Worm (Caenorhabditis elegans): ENCODE data around the gene C12D8.21.

C12D8.21 gene

DNA sequence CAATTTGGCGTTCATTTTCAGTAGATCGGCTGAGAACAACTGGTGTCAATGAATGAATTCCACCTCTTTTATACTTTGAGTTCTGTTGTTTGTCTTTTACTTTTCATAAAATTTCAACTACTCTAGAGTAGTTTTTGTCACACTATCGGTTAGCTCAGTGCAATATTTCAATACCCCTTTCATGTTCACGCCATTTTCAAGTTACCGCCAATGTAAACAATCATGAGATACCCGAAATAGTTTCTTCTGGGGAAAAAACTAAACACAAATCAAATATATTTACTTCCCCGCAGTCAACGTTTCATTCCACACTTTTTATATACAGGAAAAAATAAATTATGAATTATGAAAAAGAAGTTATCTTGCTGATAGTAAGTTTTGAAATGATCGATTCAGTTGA lies 12.6 kb downstream of the C12D8.21 start, which contains the start of gene fipr-4:
Gene fipr-4 (minus strand): TSS at position 101 of the 400 bp plus-strand sequence.
- TF ChIP-seq unc-62 (GFP tag; optimal IDR thresholded peaks at IDR 0.05): no peak

DNA sequence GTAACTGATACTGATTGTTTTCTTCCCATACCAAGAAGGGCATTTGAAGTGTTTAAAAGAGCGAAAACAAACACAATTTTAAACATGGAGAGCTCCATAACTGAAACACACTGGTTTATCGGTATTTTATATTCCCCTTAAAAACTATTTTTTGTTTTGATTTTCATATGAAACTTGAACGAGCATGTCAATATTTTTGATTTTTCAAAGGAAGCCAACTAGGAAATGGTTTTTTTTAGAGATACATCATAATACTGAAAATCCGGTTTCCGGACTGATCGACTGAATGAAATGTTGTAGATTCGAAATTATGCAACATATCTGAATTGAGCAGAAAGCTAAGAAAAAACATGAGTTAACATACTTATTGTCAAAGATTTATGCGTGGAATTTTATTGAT lies 13.7 kb downstream of the C12D8.21 start, which contains the start of gene ttr-19:
Gene ttr-19 (minus strand): TSS at position 101 of the 400 bp plus-strand sequence.
- TF ChIP-seq unc-62 (GFP tag; optimal IDR thresholded peaks at IDR 0.05): no peak

DNA sequence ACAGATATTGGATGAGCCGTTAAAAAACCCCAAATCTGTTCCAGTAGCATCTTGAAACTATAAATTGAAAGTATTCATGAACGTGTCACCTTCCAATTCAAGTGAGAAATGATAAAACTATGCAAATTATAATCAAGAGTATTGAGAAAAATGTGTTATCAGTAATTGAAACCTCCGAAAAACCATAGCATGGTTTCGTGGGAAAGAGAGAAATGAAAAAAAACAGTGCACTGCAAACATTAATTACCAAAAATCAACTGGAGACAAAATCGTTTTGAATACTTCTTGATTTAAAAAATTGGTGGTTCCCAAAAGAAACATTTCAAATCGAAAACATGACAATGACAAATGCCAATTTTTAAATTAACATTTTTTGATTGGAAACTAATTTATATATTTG lies 15.4 kb downstream of the C12D8.21 start, which contains the start of gene daf-36:
Gene daf-36 (minus strand): TSS at position 101 of the 400 bp plus-strand sequence.
- no peak for TF ChIP-seq unc-62 (GFP tag; optimal IDR thresholded peaks at IDR 0.05)

DNA sequence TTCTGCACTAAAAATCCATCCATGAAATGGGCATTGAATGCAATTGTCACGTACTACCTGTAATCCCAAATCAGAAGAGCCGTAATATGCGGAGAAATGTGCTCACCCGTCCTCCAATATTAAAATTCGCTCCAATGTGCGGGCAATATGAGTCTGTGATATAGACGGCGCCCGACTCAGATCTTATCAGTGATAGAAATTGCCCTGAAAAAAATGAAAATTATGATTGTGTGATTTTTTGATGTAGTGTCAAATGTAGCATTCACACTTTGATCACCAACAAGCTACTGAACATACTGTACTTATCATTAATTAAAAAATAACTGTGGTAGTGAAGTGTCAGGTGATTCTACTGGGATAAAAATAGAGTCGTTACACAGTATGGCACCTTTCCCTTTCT lies 16.4 kb downstream of the C12D8.21 start:
- no peak for TF ChIP-seq unc-62 (GFP tag; optimal IDR thresholded peaks at IDR 0.05)

DNA sequence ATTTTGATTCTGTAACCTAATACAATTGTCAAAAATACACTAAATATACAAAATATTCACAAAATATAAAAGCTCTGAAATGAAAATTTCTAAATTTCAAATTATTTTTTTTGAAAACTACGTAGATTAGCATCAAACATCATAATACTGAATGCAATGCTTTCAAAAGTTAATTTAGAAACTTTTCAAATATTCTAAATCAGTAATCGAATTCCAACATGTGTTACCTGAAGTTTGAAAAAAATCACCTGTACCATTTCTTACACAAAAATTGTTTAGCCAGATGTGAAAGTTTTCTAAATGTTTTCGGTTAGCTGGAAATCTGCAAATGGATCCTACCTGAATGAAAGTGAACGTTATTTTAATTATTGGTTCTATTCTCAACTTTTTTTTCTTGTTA lies 19.0 kb downstream of the C12D8.21 start, which contains the start of gene C12D8.20:
Gene C12D8.20 (plus strand): TSS at position 301 of the 400 bp plus-strand sequence.
- TF ChIP-seq unc-62 (GFP tag; optimal IDR thresholded peaks at IDR 0.05): no peak

DNA sequence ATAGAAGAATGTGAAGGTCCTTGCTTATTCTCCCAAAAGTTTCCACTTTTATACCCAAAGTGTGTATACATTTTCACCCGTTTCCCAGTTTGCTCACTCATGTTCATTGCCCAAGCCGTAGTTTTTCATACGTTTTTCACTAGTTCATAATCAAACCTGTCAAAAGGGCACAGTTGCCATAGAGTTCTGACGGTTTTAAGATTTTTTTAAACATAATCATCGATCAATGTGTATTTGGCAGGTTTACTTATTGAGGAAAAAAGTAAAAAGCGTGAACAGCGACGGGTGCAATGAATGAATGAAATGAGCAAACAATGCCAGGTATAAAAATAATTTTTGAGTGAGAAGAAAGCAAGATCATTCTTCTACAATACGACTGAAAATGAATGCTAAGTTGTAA lies 19.7 kb downstream of the C12D8.21 start, which contains the start of the genes fipr-5 and fipr-9:
Gene fipr-5 (minus strand): TSS at position 101 of the 400 bp plus-strand sequence.
Gene fipr-9 (plus strand): TSS at position 346 of the 400 bp plus-strand sequence.
- no peak for TF ChIP-seq unc-62 (GFP tag; optimal IDR thresholded peaks at IDR 0.05)

DNA sequence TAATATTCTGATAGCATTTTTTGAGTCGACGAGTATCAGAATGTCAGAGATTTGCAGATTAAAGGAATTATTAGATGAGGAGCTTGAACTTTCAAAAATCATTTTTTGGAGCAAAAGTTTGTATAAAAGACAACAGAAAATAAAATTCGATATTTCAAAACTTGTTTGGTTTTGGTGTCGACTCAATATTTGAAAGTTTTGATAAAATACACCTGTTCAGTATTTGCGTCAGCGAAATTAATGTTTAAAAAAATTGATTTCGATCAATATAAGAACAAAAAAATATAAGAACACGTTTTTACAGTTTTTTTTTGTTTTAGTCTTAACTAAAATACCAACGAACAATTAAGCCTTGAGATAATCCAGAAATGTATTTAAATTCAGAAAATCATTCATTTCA lies 20.4 kb downstream of the C12D8.21 start, which contains the start of gene C12D8.13:
Gene C12D8.13 (minus strand): TSS at position 101 of the 400 bp plus-strand sequence.
- no peak for TF ChIP-seq unc-62 (GFP tag; optimal IDR thresholded peaks at IDR 0.05)

DNA sequence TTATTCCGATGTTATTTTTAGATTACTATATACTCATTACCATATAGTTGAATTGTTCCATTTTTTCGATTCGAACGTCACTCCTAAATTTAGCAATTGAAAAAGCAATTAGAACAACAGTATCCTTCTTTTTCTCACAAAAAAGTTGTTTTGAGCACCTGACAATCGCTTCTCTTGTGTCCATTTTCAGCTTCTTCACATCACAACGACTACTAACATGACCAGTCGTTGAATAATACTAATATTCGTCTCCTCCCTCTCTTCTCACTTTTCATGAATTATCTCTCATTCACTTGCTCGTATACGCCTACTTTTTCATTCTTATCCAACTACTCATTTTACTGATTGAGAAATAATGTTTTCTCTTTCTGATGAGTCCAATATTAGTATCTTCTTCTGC lies 24.3 kb downstream of the C12D8.21 start, which contains the start of gene ZK856.14:
Gene ZK856.14 (plus strand): TSS at position 301 of the 400 bp plus-strand sequence.
- no peak for TF ChIP-seq unc-62 (GFP tag; optimal IDR thresholded peaks at IDR 0.05)

DNA sequence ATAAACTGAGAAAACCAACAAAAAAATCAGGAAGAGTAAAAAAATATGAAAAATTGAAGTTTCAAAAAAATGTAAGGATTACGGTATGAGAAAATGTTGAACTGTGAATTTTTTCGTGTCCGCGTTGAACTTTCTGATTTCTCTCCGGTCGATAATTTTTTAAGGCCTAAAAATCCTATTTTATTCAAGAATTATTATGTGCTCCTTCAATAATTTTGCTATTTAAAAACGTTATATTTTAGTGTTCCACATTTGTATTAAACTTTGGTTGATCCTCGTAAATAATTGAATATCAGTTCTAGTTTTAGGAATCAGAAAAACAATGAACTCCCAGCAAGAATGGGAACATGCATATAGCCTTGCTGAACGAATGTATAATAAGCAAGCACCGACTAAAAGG lies 28.4 kb downstream of the C12D8.21 start, which contains the start of gene hpo-40:
Gene hpo-40 (plus strand): TSS at position 301 of the 400 bp plus-strand sequence.
- TF ChIP-seq unc-62 (GFP tag; optimal IDR thresholded peaks at IDR 0.05): no peak

DNA sequence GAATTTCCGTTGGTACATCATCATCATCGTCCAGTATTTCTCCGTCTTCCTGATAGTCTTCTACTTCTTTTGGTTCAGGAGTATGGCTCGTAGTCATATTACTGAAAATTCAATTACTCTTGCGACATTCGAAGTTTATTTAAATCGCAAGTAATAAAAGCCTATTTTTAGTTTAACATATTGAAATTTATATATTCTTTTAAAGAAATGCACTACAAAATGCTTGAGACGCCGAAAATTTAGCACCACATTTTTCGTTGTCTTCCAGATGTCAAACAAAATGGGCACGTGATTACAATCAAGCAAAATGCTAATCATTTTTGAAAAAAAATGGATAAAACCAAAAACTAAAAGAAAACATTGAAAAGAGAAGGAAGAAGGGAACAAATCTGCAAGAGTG lies 29.0 kb downstream of the C12D8.21 start, which contains the start of gene zhit-3:
Gene zhit-3 (minus strand): TSS at position 101 of the 400 bp plus-strand sequence.
- TF ChIP-seq unc-62 (GFP tag; optimal IDR thresholded peaks at IDR 0.05): no peak

DNA sequence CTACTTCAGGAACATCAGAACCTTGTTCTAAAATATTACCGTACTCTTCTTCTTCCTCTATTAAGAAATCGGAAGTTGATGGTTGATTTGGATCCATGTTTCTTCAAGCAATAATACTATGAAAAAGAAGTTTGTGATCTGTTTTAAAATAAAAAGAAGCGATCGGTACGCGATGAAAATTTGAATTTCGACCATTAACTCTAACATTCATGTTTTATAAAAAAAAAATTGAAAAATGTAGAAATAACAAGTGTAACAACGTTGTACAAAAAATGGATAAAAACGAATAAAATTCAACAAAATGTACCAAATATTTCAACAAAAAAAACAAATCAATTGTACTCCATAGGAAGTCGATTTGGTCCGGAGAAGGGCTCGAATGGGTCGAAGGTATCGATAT lies 30.7 kb downstream of the C12D8.21 start, which contains the start of gene tftc-3:
Gene tftc-3 (minus strand): TSS at position 101 of the 400 bp plus-strand sequence.
- TF ChIP-seq unc-62 (GFP tag; optimal IDR thresholded peaks at IDR 0.05): no peak

DNA sequence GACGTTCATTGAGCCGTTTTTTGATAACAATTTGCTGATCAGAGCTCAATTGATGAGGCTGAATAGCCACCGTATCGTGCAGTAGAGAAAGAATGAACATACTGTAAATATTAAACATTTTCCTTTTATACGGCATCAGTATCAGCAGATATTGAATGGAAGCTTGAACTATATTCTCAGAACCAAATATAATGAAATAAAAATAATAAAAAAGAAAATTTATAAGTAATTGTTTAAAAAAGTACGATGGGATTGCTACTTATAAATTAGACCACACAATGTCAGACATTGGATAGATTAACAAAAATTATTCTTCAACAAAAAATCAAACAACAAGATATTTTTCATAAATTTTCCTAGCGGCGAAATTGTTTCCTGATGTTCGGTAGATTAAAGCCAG lies 34.5 kb downstream of the C12D8.21 start, which contains the start of gene rpc-25:
Gene rpc-25 (minus strand): TSS at position 101 of the 400 bp plus-strand sequence.
- no peak for TF ChIP-seq unc-62 (GFP tag; optimal IDR thresholded peaks at IDR 0.05)

DNA sequence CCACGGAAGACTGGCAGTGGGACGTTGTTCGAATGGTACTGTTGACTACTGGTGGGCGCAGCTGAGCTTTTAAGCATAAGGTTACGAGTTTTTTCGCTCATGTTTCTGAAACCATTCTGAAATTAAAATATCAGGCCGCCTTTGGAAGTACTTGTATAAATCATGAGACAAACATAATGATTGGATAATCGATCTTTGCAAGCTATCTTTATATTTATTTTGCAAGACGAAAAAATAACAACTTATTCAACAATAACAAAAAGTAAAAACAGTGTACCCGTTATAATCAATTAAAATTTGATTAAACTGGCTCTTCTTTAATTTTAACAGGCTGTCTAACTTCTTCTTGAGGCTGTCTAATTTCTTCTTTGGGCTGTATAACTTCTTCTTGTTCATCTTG lies 35.5 kb downstream of the C12D8.21 start, which contains the start of gene ZK856.16:
Gene ZK856.16 (minus strand): TSS at position 101 of the 400 bp plus-strand sequence.
- TF ChIP-seq unc-62 (GFP tag; optimal IDR thresholded peaks at IDR 0.05): no peak

DNA sequence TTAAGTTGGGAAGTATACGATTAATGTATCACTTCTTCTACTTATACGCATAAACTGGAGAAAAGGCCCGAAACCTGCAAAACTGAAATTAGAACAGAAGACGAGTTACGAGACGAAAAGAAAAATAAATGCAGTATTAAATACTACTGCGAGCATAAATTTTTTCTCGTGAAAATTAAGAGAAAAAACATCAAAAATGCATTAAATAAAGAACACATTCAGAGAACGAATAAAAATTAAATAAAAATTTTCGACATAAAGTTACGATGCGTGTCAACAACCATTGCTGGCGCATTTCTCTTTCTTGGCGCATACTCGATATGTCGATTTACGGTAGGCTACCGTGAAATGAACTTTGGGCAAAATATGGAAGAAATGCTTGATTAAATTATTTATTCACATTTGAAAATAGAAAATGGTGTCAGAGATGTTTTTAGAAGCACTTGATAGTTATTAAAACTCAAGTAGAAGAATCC lies 36.1 kb downstream of the C12D8.21 start, which contains the start of the genes ZK856.19 and ZK856.11:
Gene ZK856.19 (minus strand): TSS at position 51 of the 476 bp plus-strand sequence.
Gene ZK856.11 (minus strand): TSS at position 76 of the 476 bp plus-strand sequence.
- no peak for TF ChIP-seq unc-62 (GFP tag; optimal IDR thresholded peaks at IDR 0.05)

DNA sequence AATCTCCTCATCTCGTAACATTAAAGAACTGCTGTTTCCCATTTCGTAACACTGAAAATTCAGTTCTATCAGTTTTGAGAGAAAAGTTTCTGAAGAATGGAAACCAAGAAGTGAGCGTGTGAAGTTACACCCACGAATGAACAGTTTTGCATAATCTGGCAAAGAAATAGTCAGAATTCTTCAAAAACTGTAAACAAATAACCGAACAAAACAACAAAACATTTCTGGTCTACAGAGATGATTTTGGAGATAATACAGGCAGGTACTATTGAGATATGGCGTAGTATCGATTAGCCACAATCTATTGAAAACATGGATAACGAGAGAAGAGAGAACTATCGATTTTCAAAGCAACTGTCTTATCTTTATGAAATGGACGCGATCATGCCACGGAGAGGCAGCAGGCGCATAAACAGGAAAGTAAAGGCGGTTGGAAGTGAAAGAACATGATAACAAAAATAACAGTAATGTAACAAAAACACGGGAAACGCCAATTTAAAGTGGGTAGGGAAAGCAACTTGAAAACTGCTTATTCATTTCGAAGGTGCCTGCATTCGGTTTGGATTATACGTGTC lies 37.5 kb downstream of the C12D8.21 start, which contains the start of gene chpf-1:
Gene chpf-1 (minus strand): TSS at position 51 of the 575 bp plus-strand sequence.
- TF ChIP-seq unc-62 (GFP tag; optimal IDR thresholded peaks at IDR 0.05): no peak

DNA sequence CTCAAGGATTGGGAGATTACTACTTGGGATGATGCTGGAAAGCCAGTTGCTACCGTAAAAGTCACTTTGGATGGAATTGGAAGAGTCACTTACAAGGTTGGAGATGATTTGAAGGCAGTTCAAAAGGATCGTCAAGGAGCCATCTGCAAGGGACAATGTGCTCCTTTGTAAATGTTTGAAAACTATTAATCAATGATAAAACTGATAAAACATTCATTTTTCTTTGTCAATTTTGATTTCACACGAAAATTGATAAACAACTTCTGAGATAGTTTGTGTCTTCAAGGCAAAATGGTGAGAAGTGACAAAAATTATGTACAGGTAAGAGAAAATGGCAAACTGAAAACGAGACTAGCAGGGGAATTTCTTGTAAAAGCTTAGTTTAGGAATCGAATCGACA lies 38.6 kb downstream of the C12D8.21 start:
- no peak for TF ChIP-seq unc-62 (GFP tag; optimal IDR thresholded peaks at IDR 0.05)

Measured in whole organism, dauer.